Fruit fly (Drosophila melanogaster) whole organism, embryonic: ENCODE data around the gene Stat92E.

ENCODE experiments used
- Atf3 ChIP-seq: fragments of 200-800 bp; sonication (Bioruptor generic); optimal IDR thresholded peaks from 3 replicates; lab custom pipeline; 2016; ENCODE audit warnings: missing biosample characterization, missing genetic modification characterization
- CG10147 ChIP-seq: fragments of 200-800 bp; sonication (Bioruptor generic); optimal IDR thresholded peaks from 2 replicates; lab custom pipeline; 2019; ENCODE audit warnings: missing biosample characterization, mild to moderate bottlenecking, missing genetic modification characterization, moderate library complexity
- CG10462 ChIP-seq: fragments of 200-800 bp; sonication (Bioruptor generic); optimal IDR thresholded peaks from 2 replicates; lab custom pipeline; 2016; ENCODE audit warnings: missing biosample characterization, missing genetic modification characterization
- CG10543 ChIP-seq: fragments of 200-800 bp; sonication (Bioruptor generic); optimal IDR thresholded peaks from 3 replicates; lab custom pipeline; 2017; ENCODE audit warnings: missing biosample characterization, mild to moderate bottlenecking, missing genetic modification characterization, moderate library complexity
- CG11398 ChIP-seq: fragments of 200-800 bp; sonication (Bioruptor generic); optimal IDR thresholded peaks from 2 replicates; lab custom pipeline; 2016; ENCODE audit warnings: missing biosample characterization, missing genetic modification characterization
- CG12299 ChIP-seq: fragments of 200-800 bp; sonication (Bioruptor generic); optimal IDR thresholded peaks from 2 replicates; lab custom pipeline; 2018; ENCODE audit warnings: missing biosample characterization, mild to moderate bottlenecking, missing genetic modification characterization
- CG14965 ChIP-seq: fragments of 200-800 bp; sonication (Bioruptor generic); optimal IDR thresholded peaks from 2 replicates; lab custom pipeline; 2016; ENCODE audit warnings: missing biosample characterization, missing genetic modification characterization, borderline replicate concordance
- CG15269 ChIP-seq: fragments of 200-800 bp; sonication (Bioruptor generic); optimal IDR thresholded peaks from 2 replicates; lab custom pipeline; 2018; ENCODE audit warnings: missing biosample characterization, mild to moderate bottlenecking, missing genetic modification characterization, moderate library complexity
- CG15479 ChIP-seq: fragments of 200-800 bp; sonication (Bioruptor generic); optimal IDR thresholded peaks from 3 replicates; lab custom pipeline; 2019; ENCODE audit warnings: missing biosample characterization, mild to moderate bottlenecking, missing genetic modification characterization, moderate library complexity
- CG15696 ChIP-seq: fragments of 200-800 bp; sonication (Bioruptor generic); optimal IDR thresholded peaks from 2 replicates; lab custom pipeline; 2019; ENCODE audit warnings: missing biosample characterization, mild to moderate bottlenecking, missing genetic modification characterization, moderate library complexity
- CG1647 ChIP-seq: fragments of 200-800 bp; sonication (Bioruptor generic); optimal IDR thresholded peaks from 3 replicates; lab custom pipeline; 2016; ENCODE audit warnings: missing biosample characterization, missing genetic modification characterization
- CG16813 ChIP-seq: fragments of 200-800 bp; sonication (Bioruptor generic); IDR thresholded peaks from 3 replicates; pipeline ENCODE4 v1.3.6; 2022; ENCODE audit warnings: missing biosample characterization, missing genetic modification characterization; ENCODE audit not compliant: partially characterized antibody
- CG17186 ChIP-seq: fragments of 200-800 bp; sonication (Bioruptor generic); optimal IDR thresholded peaks from 3 replicates; lab custom pipeline; 2017; ENCODE audit warnings: missing biosample characterization, missing genetic modification reagents, missing genetic modification characterization
- CG17361 ChIP-seq: fragments of 200-800 bp; sonication (Bioruptor generic); IDR thresholded peaks from 3 replicates; pipeline ENCODE4 v1.3.6; 2022; ENCODE audit warnings: missing biosample characterization, missing genetic modification characterization
- CG42726 ChIP-seq: fragments of 200-800 bp; sonication (Bioruptor generic); IDR thresholded peaks from 2 replicates; pipeline ENCODE4 v1.3.6; 2022; ENCODE audit warnings: missing biosample characterization, missing genetic modification characterization; ENCODE audit not compliant: partially characterized antibody
- CG4617 ChIP-seq: fragments of 200-800 bp; sonication (Bioruptor generic); optimal IDR thresholded peaks from 3 replicates; lab custom pipeline; 2016; ENCODE audit warnings: missing biosample characterization, missing genetic modification characterization, borderline replicate concordance
- CG4707 ChIP-seq: fragments of 200-800 bp; sonication (Bioruptor generic); optimal IDR thresholded peaks from 2 replicates; lab custom pipeline; 2018; ENCODE audit warnings: missing biosample characterization, mild to moderate bottlenecking, missing genetic modification characterization, moderate library complexity
- CG6854 ChIP-seq: fragments of 200-800 bp; sonication (Bioruptor generic); optimal IDR thresholded peaks from 3 replicates; lab custom pipeline; 2017; ENCODE audit warnings: missing biosample characterization, mild to moderate bottlenecking, missing genetic modification characterization
- CG7745 ChIP-seq: fragments of 200-800 bp; sonication (Bioruptor generic); optimal IDR thresholded peaks from 2 replicates; lab custom pipeline; 2018; ENCODE audit warnings: missing biosample characterization, mild to moderate bottlenecking, missing genetic modification characterization, moderate library complexity
- CG8944 ChIP-seq: fragments of 200-800 bp; sonication (Bioruptor generic); optimal IDR thresholded peaks from 3 replicates; lab custom pipeline; 2016; ENCODE audit warnings: missing biosample characterization, missing genetic modification characterization
- CG9817 ChIP-seq: fragments of 200-800 bp; sonication (Bioruptor generic); optimal IDR thresholded peaks from 2 replicates; lab custom pipeline; 2018; ENCODE audit warnings: missing biosample characterization, mild to moderate bottlenecking, missing genetic modification characterization, moderate library complexity
- CoRest ChIP-seq: fragments of 200-800 bp; sonication (Bioruptor generic); optimal IDR thresholded peaks from 3 replicates; lab custom pipeline; 2018; ENCODE audit warnings: missing biosample characterization, mild to moderate bottlenecking, missing genetic modification characterization, moderate library complexity
- Dek ChIP-seq: fragments of 200-800 bp; sonication (Bioruptor generic); optimal IDR thresholded peaks from 3 replicates; lab custom pipeline; 2019; ENCODE audit warnings: missing biosample characterization, mild to moderate bottlenecking, missing genetic modification characterization, moderate library complexity
- ERR ChIP-seq: fragments of 200-800 bp; sonication (Bioruptor generic); optimal IDR thresholded peaks from 2 replicates; lab custom pipeline; 2016; ENCODE audit warnings: missing biosample characterization, missing genetic modification characterization
- Elba2 ChIP-seq: fragments of 200-800 bp; sonication (Bioruptor generic); optimal IDR thresholded peaks from 3 replicates; lab custom pipeline; 2016; ENCODE audit warnings: missing biosample characterization, missing genetic modification characterization
- Ets97D ChIP-seq: fragments of 200-800 bp; sonication (Bioruptor generic); optimal IDR thresholded peaks from 3 replicates; lab custom pipeline; 2016; ENCODE audit warnings: missing biosample characterization, missing genetic modification characterization
- HLHmδ ChIP-seq: fragments of 200-800 bp; sonication (Bioruptor generic); optimal IDR thresholded peaks from 2 replicates; lab custom pipeline; 2018; ENCODE audit warnings: missing biosample characterization, mild to moderate bottlenecking, missing genetic modification characterization, moderate library complexity
- NFAT ChIP-seq: fragments of 200-800 bp; sonication (Bioruptor generic); IDR thresholded peaks from 2 replicates; pipeline ENCODE4 v1.3.6; 2022; ENCODE audit warnings: missing biosample characterization, missing genetic modification characterization
- Nf-YC ChIP-seq: fragments of 200-800 bp; optimal IDR thresholded peaks from 3 replicates; lab custom pipeline; 2019; ENCODE audit warnings: missing biosample characterization, mild to moderate bottlenecking, missing genetic modification characterization, moderate library complexity
- Rfx ChIP-seq: fragments of 200-800 bp; sonication (Bioruptor generic); IDR thresholded peaks from 2 replicates; pipeline ENCODE4 v1.3.6; 2022; ENCODE audit warnings: missing biosample characterization, missing genetic modification characterization
- Scr ChIP-seq: fragments of 200-800 bp; sonication (Bioruptor generic); IDR thresholded peaks from 2 replicates; pipeline ENCODE4 v1.3.6; 2022; ENCODE audit warnings: missing biosample characterization, missing genetic modification characterization; ENCODE audit not compliant: partially characterized antibody
- bbx ChIP-seq: fragments of 200-800 bp; sonication (Bioruptor generic); IDR thresholded peaks from 2 replicates; pipeline ENCODE4 v1.3.6; 2022; ENCODE audit warnings: missing biosample characterization, missing genetic modification characterization; ENCODE audit not compliant: partially characterized antibody
- ci ChIP-seq: fragments of 200-800 bp; sonication (Bioruptor generic); IDR thresholded peaks from 3 replicates; pipeline ENCODE4 v1.3.6; 2022; ENCODE audit warnings: missing biosample characterization, missing genetic modification characterization
- eve ChIP-seq, 2 experiments: fragments of >200 bp; optimal IDR thresholded peaks; 2 replicates each; lab custom pipeline; 2017; ENCODE audit warnings: missing biosample characterization in 2 of 2, missing genetic modification characterization in 2 of 2
- fd64A ChIP-seq: fragments of 200-800 bp; sonication (Bioruptor generic); optimal IDR thresholded peaks from 3 replicates; lab custom pipeline; 2018; ENCODE audit warnings: missing biosample characterization, mild to moderate bottlenecking, missing genetic modification characterization
- nmo ChIP-seq: fragments of 200-800 bp; sonication (Bioruptor generic); optimal IDR thresholded peaks from 2 replicates; lab custom pipeline; 2018; ENCODE audit warnings: missing biosample characterization, mild to moderate bottlenecking, missing genetic modification characterization, moderate library complexity
- odd ChIP-seq: fragments of 200-800 bp; sonication (Bioruptor generic); optimal IDR thresholded peaks from 2 replicates; lab custom pipeline; 2017; ENCODE audit warnings: missing biosample characterization, mild to moderate bottlenecking, missing genetic modification characterization
- pho ChIP-seq: fragments of 200-800 bp; sonication (Bioruptor generic); optimal IDR thresholded peaks from 2 replicates; lab custom pipeline; 2016; ENCODE audit warnings: missing biosample characterization, missing genetic modification characterization
- pzg ChIP-seq: fragments of 200-800 bp; sonication (Bioruptor generic); optimal IDR thresholded peaks from 3 replicates; lab custom pipeline; 2018; ENCODE audit warnings: missing biosample characterization, mild to moderate bottlenecking, missing genetic modification characterization, moderate library complexity
- row ChIP-seq: fragments of 200-800 bp; sonication (Bioruptor generic); IDR thresholded peaks from 3 replicates; pipeline ENCODE4 v1.3.6; 2022; ENCODE audit warnings: missing biosample characterization, missing genetic modification characterization
- schlank ChIP-seq: fragments of 200-800 bp; sonication (Bioruptor generic); optimal IDR thresholded peaks from 2 replicates; lab custom pipeline; 2018; ENCODE audit warnings: missing biosample characterization, mild to moderate bottlenecking, missing genetic modification characterization
- scrt ChIP-seq: fragments of 200-800 bp; sonication (Bioruptor generic); optimal IDR thresholded peaks from 2 replicates; lab custom pipeline; 2018; ENCODE audit warnings: missing biosample characterization, mild to moderate bottlenecking, missing genetic modification characterization, moderate library complexity
- sd ChIP-seq: fragments of 200-800 bp; sonication (Bioruptor generic); optimal IDR thresholded peaks from 3 replicates; lab custom pipeline; 2018; ENCODE audit warnings: missing biosample characterization, mild to moderate bottlenecking, missing genetic modification characterization, moderate library complexity
- sens ChIP-seq: fragments of 200-800 bp; sonication (Bioruptor generic); peaks from one replicate; lab custom pipeline; 2016; ENCODE audit warnings: missing biosample characterization, missing genetic modification characterization
- sens-2 ChIP-seq: fragments of 200-800 bp; sonication (Bioruptor generic); IDR thresholded peaks from 2 replicates; pipeline ENCODE4 v1.3.6; 2022; ENCODE audit warnings: missing biosample characterization, missing genetic modification characterization
- tna ChIP-seq: fragments of 200-800 bp; sonication (Bioruptor generic); IDR thresholded peaks from 2 replicates; pipeline ENCODE4 v1.3.6; 2022; ENCODE audit warnings: missing biosample characterization, missing genetic modification characterization; ENCODE audit not compliant: partially characterized antibody
- trem ChIP-seq: fragments of 200-800 bp; optimal IDR thresholded peaks from 3 replicates; lab custom pipeline; 2019; ENCODE audit warnings: missing biosample characterization, mild to moderate bottlenecking, missing genetic modification characterization, moderate library complexity
- unpg ChIP-seq: fragments of 200-800 bp; sonication (Bioruptor generic); optimal IDR thresholded peaks from 3 replicates; lab custom pipeline; 2018; ENCODE audit warnings: missing biosample characterization, mild to moderate bottlenecking, missing genetic modification characterization, moderate library complexity
- usp ChIP-seq: fragments of >200 bp; optimal IDR thresholded peaks from 2 replicates; lab custom pipeline; 2017; ENCODE audit warnings: missing biosample characterization, missing genetic modification characterization
- vvl ChIP-seq: fragments of 200-800 bp; sonication (Bioruptor generic); IDR thresholded peaks from 2 replicates; pipeline ENCODE4 v1.3.6; 2022; ENCODE audit warnings: missing biosample characterization, missing genetic modification characterization

Stat92E gene

dm6 chr3R:20576789-20577188 is 24.7 kb upstream of the Stat92E start, which contains the start of the genes TFAM and CG5412 (continued):
- TF ChIP-seq sens-2 (GFP tag; lab: Robert Waterston, UW) (no peak), Rfx (GFP tag; lab: Robert Waterston, UW) (no peak), CG12299 (tag; lab: Kevin White, UChicago) (no peak), CG9817 (tag; lab: Kevin White, UChicago) (no peak), ci (GFP tag; lab: Robert Waterston, UW) (0 out of 3 replicates have a peak, but pooled peaks have one; percentile 9), Nf-YC (tag; lab: Kevin White, UChicago) (no peak), vvl (no peak; the same call in none of the 2 replicates), bbx (GFP tag; lab: Robert Waterston, UW) (peak; percentile 61; the same call in 1 of the 2 replicates), CG14965 (no peak), CG10462 (GFP tag; lab: Kevin White, UChicago) (no peak), CG42726 (GFP tag; lab: Robert Waterston, UW) (no peak), Atf3 (GFP tag; lab: Kevin White, UChicago) (no peak), trem (tag; lab: Kevin White, UChicago) (peak; percentile 55), CG4707 (GFP tag; lab: Kevin White, UChicago) (no peak), pzg (GFP tag; lab: Kevin White, UChicago) (peak; percentile 66), usp (GFP tag; lab: Kevin White, UChicago) (no peak), CG17361 (GFP tag; lab: Robert Waterston, UW) (no peak), sens (GFP tag; lab: Kevin White, UChicago) (peak; percentile 83), ERR (GFP tag; lab: Kevin White, UChicago) (no peak), CG7745 (no peak), NFAT (GFP tag; lab: Robert Waterston, UW) (no peak), CG4617 (peak; percentile 85)

dm6 chr3R:20574535-20574980 is 22.4 kb upstream of the Stat92E start:
- TF ChIP-seq CG6854 (GFP tag; lab: Kevin White, UChicago) = no peak
- no peak for TF ChIP-seq CG10147 (GFP tag; lab: Kevin White, UChicago)
- peak; percentile 61 for TF ChIP-seq sd (tag; lab: Kevin White, UChicago)
- peak; percentile 74 for TF ChIP-seq HLHmδ (GFP tag; lab: Kevin White, UChicago)
- TF ChIP-seq Scr (GFP tag; lab: Robert Waterston, UW) = no peak
- no peak for TF ChIP-seq CoRest
- peak; percentile 84 for TF ChIP-seq CG10543 (GFP tag; lab: Kevin White, UChicago)
- no peak for TF ChIP-seq eve (GFP tag; optimal IDR thresholded peaks at IDR 0.05; lab: Kevin White, UChicago)
- no peak for TF ChIP-seq nmo (GFP tag; lab: Kevin White, UChicago)
- TF ChIP-seq CG15269 (tag; lab: Kevin White, UChicago) = peak; percentile 12
- TF ChIP-seq Ets97D (GFP tag; lab: Kevin White, UChicago) = no peak
- no peak for TF ChIP-seq CG8944 (GFP tag; lab: Kevin White, UChicago)
- TF ChIP-seq Elba2 (GFP tag; lab: Kevin White, UChicago) = no peak
- peak; percentile 9 for TF ChIP-seq pho (GFP tag; lab: Kevin White, UChicago)
- TF ChIP-seq CG17361 (GFP tag; lab: Robert Waterston, UW) = no peak
- peak; percentile 14 for TF ChIP-seq Dek
- TF ChIP-seq CG1647 (GFP tag; lab: Kevin White, UChicago) = no peak
- peak; percentile 9 for TF ChIP-seq schlank (tag; lab: Kevin White, UChicago)
- 0 out of 2 replicates have a peak, but pooled peaks have one; percentile 45 for TF ChIP-seq tna
- TF ChIP-seq fd64A = no peak
- no peak for TF ChIP-seq CG15696 (tag; lab: Kevin White, UChicago)
- TF ChIP-seq CG17186 (GFP tag; lab: Kevin White, UChicago) = no peak
- peak; percentile 22 for TF ChIP-seq odd (GFP tag; lab: Kevin White, UChicago)
- TF ChIP-seq CG15479 = no peak
- no peak for TF ChIP-seq CG16813 (GFP tag; lab: Robert Waterston, UW)
- TF ChIP-seq row (GFP tag; lab: Robert Waterston, UW) = peak; percentile 14; the same call in 1 of the 3 replicates
- peak; percentile 2 for TF ChIP-seq CG11398
- TF ChIP-seq scrt = peak; percentile 5
- TF ChIP-seq unpg = peak; percentile 2
